ENCODE assay signal across 7 worm cellular contexts in genomic region chrIII:8658367-8658761, ce11.
TF ChIP-seq lines count a peak whose summit lies in the region.

No protein-coding gene starts in this region.

TF ChIP-seq in whole organism, L1 larva, 84 proteins besides CTCF, POLR2A, EP300 and RAD21 (continues in another document):
- TF ChIP-seq isw-1 (GFP tag; IDR thresholded peaks at IDR 0.05; lab: Robert Waterston, UW), result no peak
- TF ChIP-seq fkh-10 (GFP tag; optimal IDR thresholded peaks at IDR 0.05; lab: Kevin White, UChicago), result no peak
- peak; percentile 83 for TF ChIP-seq irx-1 (tag; optimal IDR thresholded peaks at IDR 0.05; lab: Kevin White, UChicago)
- no peak for TF ChIP-seq unc-86 (tag; optimal IDR thresholded peaks at IDR 0.05; lab: Kevin White, UChicago)
- TF ChIP-seq lin-15B (tag; optimal IDR thresholded peaks at IDR 0.05; lab: Kevin White, UChicago), result no peak
- no peak for TF ChIP-seq ceh-63 (GFP tag; optimal IDR thresholded peaks at IDR 0.05; lab: Kevin White, UChicago)
- TF ChIP-seq egl-27 (tag; optimal IDR thresholded peaks at IDR 0.05; lab: Kevin White, UChicago), result peak; percentile 49 to 55
- TF ChIP-seq efl-1 (optimal IDR thresholded peaks at IDR 0.05; lab: Kevin White, UChicago), result peak; percentile 57 to 65
- TF ChIP-seq efl-1 (GFP tag; optimal IDR thresholded peaks at IDR 0.05 in 1 of 2; lab: Kevin White, UChicago), result peak; percentile 47 to 95
- no peak for TF ChIP-seq sox-4 (tag; optimal IDR thresholded peaks at IDR 0.05; lab: Kevin White, UChicago)
- TF ChIP-seq vab-15 (tag; optimal IDR thresholded peaks at IDR 0.05; lab: Kevin White, UChicago), result peak; percentile 90
- no peak for TF ChIP-seq F16B12.6 (tag; optimal IDR thresholded peaks at IDR 0.05; lab: Kevin White, UChicago)
- peak; percentile 76 for TF ChIP-seq snpc-4 (tag; optimal IDR thresholded peaks at IDR 0.05; lab: Kevin White, UChicago)

TF ChIP-seq in whole organism, L2 larva, 48 proteins besides CTCF, POLR2A, EP300 and RAD21 (continues in another document):
- TF ChIP-seq mdl-1 (tag; optimal IDR thresholded peaks at IDR 0.05; lab: Kevin White, UChicago) (peak in 1 of 2 experiments; percentile 84), lin-11 (tag; optimal IDR thresholded peaks at IDR 0.05; lab: Kevin White, UChicago) (peak; percentile 53), zag-1 (tag; optimal IDR thresholded peaks at IDR 0.05; lab: Kevin White, UChicago) (peak; percentile 54), nhr-25 (tag; optimal IDR thresholded peaks at IDR 0.05; lab: Kevin White, UChicago) (peak; percentile 97), nhr-129 (tag; optimal IDR thresholded peaks at IDR 0.05; lab: Kevin White, UChicago) (peak; percentile 97), blmp-1 (tag; optimal IDR thresholded peaks at IDR 0.05; lab: Kevin White, UChicago; ENCODE audit: insufficient read depth) (peak; percentile 45), alr-1 (tag; optimal IDR thresholded peaks at IDR 0.05; lab: Kevin White, UChicago) (no peak), elt-3 (tag; optimal IDR thresholded peaks at IDR 0.05; lab: Kevin White, UChicago) (no peak), snpc-4 (tag; optimal IDR thresholded peaks at IDR 0.05; lab: Kevin White, UChicago) (peak; percentile 31), C34F6.9 (tag; optimal IDR thresholded peaks at IDR 0.05; lab: Kevin White, UChicago) (peak; percentile 96), nhr-6 (tag; optimal IDR thresholded peaks at IDR 0.05; lab: Kevin White, UChicago) (peak; percentile 93), lin-39 (tag; optimal IDR thresholded peaks at IDR 0.05; lab: Kevin White, UChicago) (no peak), aly-2 (tag; optimal IDR thresholded peaks at IDR 0.05; lab: Kevin White, UChicago) (no peak)

TF ChIP-seq in whole organism, L3 larva, 47 proteins besides CTCF, POLR2A, EP300 and RAD21 (continues in another document):
- TF ChIP-seq nhr-11 (tag; optimal IDR thresholded peaks at IDR 0.05; lab: Kevin White, UChicago) (peak; percentile 78), pha-4 (tag; optimal IDR thresholded peaks at IDR 0.05; lab: Kevin White, UChicago) (peak; percentile 98), elt-1 (tag; optimal IDR thresholded peaks at IDR 0.05; lab: Kevin White, UChicago) (peak; percentile 85), egl-5 (tag; optimal IDR thresholded peaks at IDR 0.05; lab: Kevin White, UChicago) (peak; percentile 99), nhr-28 (tag; optimal IDR thresholded peaks at IDR 0.05; lab: Kevin White, UChicago) (no peak), ama-1 (optimal IDR thresholded peaks at IDR 0.05; lab: Kevin White, UChicago) (peak; percentile 90), lin-15B (tag; optimal IDR thresholded peaks at IDR 0.05; lab: Kevin White, UChicago) (peak; percentile 52), ceh-9 (tag; optimal IDR thresholded peaks at IDR 0.05; lab: Kevin White, UChicago) (no peak), ztf-11 (tag; optimal IDR thresholded peaks at IDR 0.05; lab: Kevin White, UChicago) (no peak), fkh-2 (tag; optimal IDR thresholded peaks at IDR 0.05; lab: Kevin White, UChicago) (peak; percentile 25), nhr-76 (tag; optimal IDR thresholded peaks at IDR 0.05; lab: Kevin White, UChicago) (peak; percentile 46), daf-12 (tag; optimal IDR thresholded peaks at IDR 0.05; lab: Kevin White, UChicago) (no peak), lsy-12 (tag; optimal IDR thresholded peaks at IDR 0.05; lab: Kevin White, UChicago) (peak; percentile 89), pqm-1 (tag; optimal IDR thresholded peaks at IDR 0.05; lab: Kevin White, UChicago) (peak; percentile 82)

TF ChIP-seq in whole organism, L4 larva, 104 proteins besides CTCF, POLR2A, EP300 and RAD21 (continues in another document):
- TF ChIP-seq nhr-111 (GFP tag; optimal IDR thresholded peaks at IDR 0.05; lab: Kevin White, UChicago) (no peak), zfp-3 (GFP tag; conservative IDR thresholded peaks at IDR 0.05; lab: Robert Waterston, UW) (0 out of 2 replicates have a peak, but pooled peaks have one; percentile 70), spr-3 (GFP tag; optimal IDR thresholded peaks at IDR 0.05; lab: Kevin White, UChicago) (no peak), lim-7 (GFP tag; IDR thresholded peaks at IDR 0.05; lab: Robert Waterston, UW) (0 out of 2 replicates have a peak, but pooled peaks have one; percentile 6), unc-130 (GFP tag; optimal IDR thresholded peaks at IDR 0.05; lab: Kevin White, UChicago) (no peak), vab-7 (GFP tag; IDR thresholded peaks at IDR 0.05; lab: Robert Waterston, UW) (no peak), ZK546.5 (tag; optimal IDR thresholded peaks at IDR 0.05; lab: Kevin White, UChicago) (no peak), sdz-12 (GFP tag; optimal IDR thresholded peaks at IDR 0.05; lab: Kevin White, UChicago) (no peak), egl-27 (tag; optimal IDR thresholded peaks at IDR 0.05; lab: Kevin White, UChicago) (peak; percentile 68), F49E8.2 (tag; optimal IDR thresholded peaks at IDR 0.05; lab: Kevin White, UChicago; ENCODE audit: borderline replicate concordance) (no peak), zip-11 (GFP tag; IDR thresholded peaks at IDR 0.05; lab: Robert Waterston, UW) (no peak), mes-2 (tag; optimal IDR thresholded peaks at IDR 0.05; lab: Kevin White, UChicago; ENCODE audit: poor library complexity, severe bottlenecking) (no peak), lin-1 (GFP tag; IDR thresholded peaks at IDR 0.05; lab: Robert Waterston, UW) (peak; percentile 89)

TF ChIP-seq in whole organism, late embryonic, 69 proteins besides CTCF, POLR2A, EP300 and RAD21 (continues in another document):
- TF ChIP-seq ceh-18 (tag; optimal IDR thresholded peaks at IDR 0.05; lab: Kevin White, UChicago) (peak; percentile 96), F13H6.1 (tag; optimal IDR thresholded peaks at IDR 0.05; lab: Kevin White, UChicago) (peak; percentile 72), rnt-1 (tag; optimal IDR thresholded peaks at IDR 0.05; lab: Kevin White, UChicago) (peak; percentile 71), dve-1 (tag; optimal IDR thresholded peaks at IDR 0.05; lab: Kevin White, UChicago) (peak; percentile 62), pqm-1 (tag; optimal IDR thresholded peaks at IDR 0.05; lab: Kevin White, UChicago) (peak; percentile 80), ztf-16 (tag; optimal IDR thresholded peaks at IDR 0.05; lab: Kevin White, UChicago) (peak; percentile 10), nhr-11 (tag; optimal IDR thresholded peaks at IDR 0.05; lab: Kevin White, UChicago) (no peak), K09A11.1 (tag; optimal IDR thresholded peaks at IDR 0.05; lab: Kevin White, UChicago; ENCODE audit: insufficient read depth) (peak; percentile 20), unc-55 (GFP tag; optimal IDR thresholded peaks at IDR 0.05; lab: Kevin White, UChicago) (peak; percentile 94), ttx-3 (tag; optimal IDR thresholded peaks at IDR 0.05; lab: Kevin White, UChicago) (no peak), hlh-30 (tag; optimal IDR thresholded peaks at IDR 0.05; lab: Kevin White, UChicago; ENCODE audit: insufficient read depth) (peak; percentile 33), fkh-10 (GFP tag; optimal IDR thresholded peaks at IDR 0.05; lab: Kevin White, UChicago) (no peak), ceh-31 (tag; optimal IDR thresholded peaks at IDR 0.05; lab: Kevin White, UChicago) (no peak), hlh-13 (GFP tag; optimal IDR thresholded peaks at IDR 0.05; lab: Kevin White, UChicago) (no peak), tbx-7 (tag; optimal IDR thresholded peaks at IDR 0.05; lab: Kevin White, UChicago) (no peak)

TF ChIP-seq in whole organism, mixed stage, embryonic, 35 proteins besides CTCF, POLR2A, EP300 and RAD21 (continues in another document):
- TF ChIP-seq nhr-12 (tag; optimal IDR thresholded peaks at IDR 0.05; lab: Kevin White, UChicago) (no peak), bed-3 (GFP tag; optimal IDR thresholded peaks at IDR 0.05; lab: Kevin White, UChicago) (no peak), nhr-2 (tag; optimal IDR thresholded peaks at IDR 0.05; lab: Kevin White, UChicago) (no peak), lsy-2 (tag; optimal IDR thresholded peaks at IDR 0.05; lab: Kevin White, UChicago) (no peak), snpc-4 (tag; optimal IDR thresholded peaks at IDR 0.05; lab: Kevin White, UChicago) (no peak), nhr-76 (tag; optimal IDR thresholded peaks at IDR 0.05; lab: Kevin White, UChicago) (no peak), nhr-28 (tag; optimal IDR thresholded peaks at IDR 0.05; lab: Kevin White, UChicago) (no peak), pha-4 (tag; optimal IDR thresholded peaks at IDR 0.05; lab: Kevin White, UChicago) (no peak), mep-1 (tag; optimal IDR thresholded peaks at IDR 0.05; lab: Kevin White, UChicago) (peak; percentile 46), lin-32 (GFP tag; optimal IDR thresholded peaks at IDR 0.05; lab: Kevin White, UChicago) (no peak), ces-1 (GFP tag; optimal IDR thresholded peaks at IDR 0.05; lab: Kevin White, UChicago) (peak; percentile 48), ztf-11 (tag; optimal IDR thresholded peaks at IDR 0.05; lab: Kevin White, UChicago) (no peak), nhr-237 (tag; optimal IDR thresholded peaks at IDR 0.05; lab: Kevin White, UChicago) (peak; percentile 43), ceh-83 (GFP tag; optimal IDR thresholded peaks at IDR 0.05; lab: Kevin White, UChicago) (no peak), mls-2 (tag; optimal IDR thresholded peaks at IDR 0.05; lab: Kevin White, UChicago) (no peak), mab-5 (tag; optimal IDR thresholded peaks at IDR 0.05; lab: Kevin White, UChicago) (no peak), ceh-43 (GFP tag; optimal IDR thresholded peaks at IDR 0.05; lab: Kevin White, UChicago) (no peak)

TF ChIP-seq in whole organism, young adult, 124 proteins besides CTCF, POLR2A, EP300 and RAD21 (continues in another document):
- peak in 1 of 2 experiments; percentile 85 for TF ChIP-seq let-607 (tag; optimal IDR thresholded peaks at IDR 0.05; lab: Kevin White, UChicago)
- no peak for TF ChIP-seq lir-1 (GFP tag; conservative IDR thresholded peaks at IDR 0.05; lab: Robert Waterston, UW)
- TF ChIP-seq unc-62 (GFP tag; optimal IDR thresholded peaks at IDR 0.05; lab: Kevin White, UChicago), result peak; percentile 35
- TF ChIP-seq ceh-27 (GFP tag; optimal IDR thresholded peaks at IDR 0.05; lab: Kevin White, UChicago), result peak; percentile 46
- peak; percentile 24 for TF ChIP-seq lin-54 (GFP tag; optimal IDR thresholded peaks at IDR 0.05; lab: Kevin White, UChicago)
- peak; percentile 72 for TF ChIP-seq attf-5 (GFP tag; optimal IDR thresholded peaks at IDR 0.05; lab: Kevin White, UChicago)
- TF ChIP-seq snpc-3.4 (tag; optimal IDR thresholded peaks at IDR 0.05; lab: Kevin White, UChicago), result peak; percentile 12
- peak; percentile 52 for TF ChIP-seq die-1 (tag; optimal IDR thresholded peaks at IDR 0.05; lab: Kevin White, UChicago)
- no peak for TF ChIP-seq B0035.1 (tag; optimal IDR thresholded peaks at IDR 0.05; lab: Kevin White, UChicago)
- no peak for TF ChIP-seq aptf-3 (GFP tag; IDR thresholded peaks at IDR 0.05; lab: Robert Waterston, UW)
- peak; percentile 86 for TF ChIP-seq tlf-1 (GFP tag; optimal IDR thresholded peaks at IDR 0.05; lab: Kevin White, UChicago)
- TF ChIP-seq egl-18 (GFP tag; IDR thresholded peaks at IDR 0.05; lab: Robert Waterston, UW), result no peak
- TF ChIP-seq ets-4 (GFP tag; optimal IDR thresholded peaks at IDR 0.05; lab: Kevin White, UChicago), result no peak
- TF ChIP-seq ztf-18 (tag; optimal IDR thresholded peaks at IDR 0.05; lab: Kevin White, UChicago), result peak; percentile 25
- TF ChIP-seq athp-1 (tag; optimal IDR thresholded peaks at IDR 0.05; lab: Kevin White, UChicago), result no peak
- TF ChIP-seq hlh-12 (tag; optimal IDR thresholded peaks at IDR 0.05; lab: Kevin White, UChicago), result no peak
- TF ChIP-seq lin-35 (GFP tag; optimal IDR thresholded peaks at IDR 0.05; lab: Kevin White, UChicago), result no peak
- no peak for TF ChIP-seq dpl-1 (GFP tag; optimal IDR thresholded peaks at IDR 0.05; lab: Kevin White, UChicago)
